Fruit fly (Drosophila melanogaster): ENCODE measurements around the gene Aven.

Gene Aven

dm6 chrX:12660030-12660630 lies 30.7 kb upstream of the Aven start (continued):
- TF ChIP-seq ab (GFP tag; optimal IDR thresholded peaks at IDR 0.05) (no peak), NfI (GFP tag; optimal IDR thresholded peaks at IDR 0.05) (no peak), ttk (GFP tag; IDR thresholded peaks at IDR 0.05) (no peak), peb (GFP tag; IDR thresholded peaks at IDR 0.05) (no peak), HmgZ (tag; optimal IDR thresholded peaks at IDR 0.05) (peak; percentile 30), CG32767 (GFP tag; IDR thresholded peaks at IDR 0.05) (no peak), crc (GFP tag; optimal IDR thresholded peaks at IDR 0.05) (no peak), caup (GFP tag; optimal IDR thresholded peaks at IDR 0.05; ENCODE audit: severe bottlenecking) (no peak), Jarid2 (GFP tag; optimal IDR thresholded peaks at IDR 0.05) (no peak), vvl (GFP tag; IDR thresholded peaks at IDR 0.05) (no peak), CG10147 (GFP tag; optimal IDR thresholded peaks at IDR 0.05) (no peak), nau (GFP tag; optimal IDR thresholded peaks at IDR 0.05) (peak; percentile 13), CG18764 (GFP tag; optimal IDR thresholded peaks at IDR 0.05) (no peak), org-1 (GFP tag; optimal IDR thresholded peaks at IDR 0.05) (no peak), chn (GFP tag; optimal IDR thresholded peaks at IDR 0.05) (no peak), CG12299 (tag; optimal IDR thresholded peaks at IDR 0.05) (no peak), sisA (GFP tag; IDR thresholded peaks at IDR 0.05) (no peak), tll (GFP tag; optimal IDR thresholded peaks at IDR 0.05) (no peak), abd-A (tag; optimal IDR thresholded peaks at IDR 0.05) (no peak), CG6254 (GFP tag; optimal IDR thresholded peaks at IDR 0.05) (no peak), CG10267 (tag; optimal IDR thresholded peaks at IDR 0.05) (peak; percentile 10), Mes4 (GFP tag; optimal IDR thresholded peaks at IDR 0.05) (no peak), CG9215 (GFP tag; IDR thresholded peaks at IDR 0.05) (no peak), bab2 (GFP tag; optimal IDR thresholded peaks at IDR 0.05) (peak; percentile 28), row (GFP tag; IDR thresholded peaks at IDR 0.05) (peak; percentile 8; the same call in 1 of the 3 replicates), Stat92E (GFP tag; optimal IDR thresholded peaks at IDR 0.05) (peak in 1 of 3 experiments; percentile 56), CG31441 (GFP tag; IDR thresholded peaks at IDR 0.05) (no peak), cwo (GFP tag; optimal IDR thresholded peaks at IDR 0.05) (peak; percentile 59), slbo (GFP tag; IDR thresholded peaks at IDR 0.05) (no peak), CG3281 (GFP tag; optimal IDR thresholded peaks at IDR 0.05) (no peak), gem (tag; optimal IDR thresholded peaks at IDR 0.05) (peak; percentile 17), Bdp1 (GFP tag; optimal IDR thresholded peaks at IDR 0.05) (no peak), NK7.1 (GFP tag; optimal IDR thresholded peaks at IDR 0.05) (no peak), CG7839 (tag; optimal IDR thresholded peaks at IDR 0.05) (no peak), Optix (GFP tag; IDR thresholded peaks at IDR 0.05) (no peak), run (tag; optimal IDR thresholded peaks at IDR 0.05) (no peak), CG2199 (GFP tag; IDR thresholded peaks at IDR 0.05) (0 out of 3 replicates have a peak, but pooled peaks have one; percentile 39), Sox102F (GFP tag; optimal IDR thresholded peaks at IDR 0.05) (no peak), CG4730 (GFP tag; IDR thresholded peaks at IDR 0.05) (no peak), MBD-R2 (GFP tag; IDR thresholded peaks at IDR 0.05) (no peak), CG2875 (GFP tag; optimal IDR thresholded peaks at IDR 0.05) (no peak), nom (GFP tag; optimal IDR thresholded peaks at IDR 0.05) (peak; percentile 67), CG1529 (GFP tag; optimal IDR thresholded peaks at IDR 0.05) (no peak), Dbx (GFP tag; IDR thresholded peaks at IDR 0.05) (no peak), Taf1 (GFP tag; IDR thresholded peaks at IDR 0.05) (no peak), CG17359 (tag; optimal IDR thresholded peaks at IDR 0.05) (no peak), Atf6 (GFP tag; IDR thresholded peaks at IDR 0.05) (peak; percentile 61), CG5180 (GFP tag; optimal IDR thresholded peaks at IDR 0.05) (peak; percentile 1), CG8359 (GFP tag; optimal IDR thresholded peaks at IDR 0.05; ENCODE audit: borderline replicate concordance) (no peak), Meics (GFP tag; optimal IDR thresholded peaks at IDR 0.05) (no peak)
